Fruit fly (Drosophila melanogaster) whole organism: Measurements from ENCODE around the gene CG18281.

ENCODE experiments used
- CG8478 ChIP-seq: fragments of >200 bp; optimal IDR thresholded peaks from 2 replicates; lab custom pipeline; 2018; ENCODE audit warnings: inconsistent platforms
- Dll ChIP-seq: fragments of >200 bp; optimal IDR thresholded peaks from 2 replicates; lab custom pipeline; 2017

dm6 chr3L:20470991-20471498 lies 28.6 kb upstream of the CG18281 start:
- no peak for TF ChIP-seq Dll (lab: Kevin White, UChicago)
- TF ChIP-seq CG8478 (lab: Kevin White, UChicago), result no peak
